Worm (Caenorhabditis elegans): ENCODE data around the gene chd-3.

DNA sequence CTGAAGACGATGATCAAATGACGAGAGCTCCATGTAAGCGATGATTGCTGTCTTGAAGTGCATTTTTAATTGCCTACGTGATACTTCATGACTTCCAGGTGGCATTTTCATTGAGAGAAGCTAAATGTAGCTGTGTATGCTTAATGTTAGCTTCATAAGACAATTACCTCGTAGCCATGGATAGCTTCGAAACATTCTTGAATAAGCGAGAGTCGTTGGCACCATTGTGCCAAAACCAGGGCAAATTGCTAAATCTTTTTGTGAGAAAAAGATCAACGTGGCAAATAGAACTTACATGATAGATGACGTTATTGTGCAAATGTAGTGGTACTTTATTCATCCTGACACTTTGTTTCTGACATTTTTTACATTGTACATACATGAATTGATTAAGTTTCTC, 10.9 kb upstream of the chd-3 start:
- TF ChIP-seq sma-9 (GFP tag; optimal IDR thresholded peaks at IDR 0.05) (no peak), sma-9 (tag; optimal IDR thresholded peaks at IDR 0.05) (no peak), zag-1 (tag; optimal IDR thresholded peaks at IDR 0.05) (no peak), lin-13 (GFP tag; optimal IDR thresholded peaks at IDR 0.05) (no peak), unc-62 (GFP tag; optimal IDR thresholded peaks at IDR 0.05) (no peak), nhr-12 (tag; optimal IDR thresholded peaks at IDR 0.05) (no peak), mab-5 (tag; optimal IDR thresholded peaks at IDR 0.05) (no peak), unc-39 (tag; optimal IDR thresholded peaks at IDR 0.05) (no peak), skn-1 (tag; optimal IDR thresholded peaks at IDR 0.05) (no peak), snpc-4 (tag; optimal IDR thresholded peaks at IDR 0.05) (no peak)
